Fruit fly (Drosophila melanogaster) whole organism, wandering third instar larva: ENCODE results near the gene CG31674.

Experiments used
- Abd-B ChIP-seq: fragments of >200 bp; optimal IDR thresholded peaks from 2 replicates; lab custom pipeline; 2017; ENCODE audit warnings: missing biosample characterization, missing genetic modification characterization
- CG9705 ChIP-seq: fragments of 200-800 bp; sonication (Bioruptor generic); optimal IDR thresholded peaks from 2 replicates; lab custom pipeline; 2018; ENCODE audit warnings: missing biosample characterization, mild to moderate bottlenecking, missing genetic modification characterization
- CrebA ChIP-seq: fragments of 200-800 bp; sonication (Bioruptor generic); optimal IDR thresholded peaks from 2 replicates; lab custom pipeline; 2016; ENCODE audit warnings: missing biosample characterization, mild to moderate bottlenecking, missing genetic modification characterization, borderline replicate concordance
- Dfd ChIP-seq: fragments of >200 bp; optimal IDR thresholded peaks from 2 replicates; lab custom pipeline; 2017; ENCODE audit warnings: missing biosample characterization, missing genetic modification characterization
- Dif ChIP-seq: fragments of 200-275, 200-300 bp; sonication (Bioruptor generic); optimal IDR thresholded peaks from 2 replicates; lab custom pipeline; 2018; ENCODE audit warnings: missing biosample characterization, missing genetic modification characterization; ENCODE audit not compliant: partially characterized antibody
- HLH106 ChIP-seq: fragments of 200-800 bp; optimal IDR thresholded peaks from 3 replicates; lab custom pipeline; 2019; ENCODE audit warnings: missing biosample characterization, mild to moderate bottlenecking, missing genetic modification characterization, moderate library complexity
- Hnf4 ChIP-seq: fragments of 200-800 bp; sonication (Bioruptor generic); optimal IDR thresholded peaks from 2 replicates; lab custom pipeline; 2016; ENCODE audit warnings: missing biosample characterization, mild to moderate bottlenecking, missing genetic modification characterization
- Hr78 ChIP-seq: fragments of >200 bp; optimal IDR thresholded peaks from 2 replicates; lab custom pipeline; 2017; ENCODE audit warnings: missing biosample characterization, missing genetic modification characterization
- Hr83 ChIP-seq: fragments of 200-300 bp; sonication (Bioruptor generic); optimal IDR thresholded peaks from 2 replicates; lab custom pipeline; 2016; ENCODE audit warnings: missing biosample characterization, mild to moderate bottlenecking, missing genetic modification characterization, moderate library complexity; ENCODE audit not compliant: poor library complexity, severe bottlenecking
- Jra ChIP-seq: sonication (Bioruptor generic); optimal IDR thresholded peaks from 2 replicates; lab custom pipeline; 2016; ENCODE audit warnings: missing biosample characterization, missing genetic modification characterization
- Mio ChIP-seq: sonication (Bioruptor generic); optimal IDR thresholded peaks from 2 replicates; lab custom pipeline; 2016; ENCODE audit warnings: missing biosample characterization, missing genetic modification characterization
- Myc ChIP-seq: fragments of >200 bp; optimal IDR thresholded peaks from 2 replicates; lab custom pipeline; 2017
- OdsH ChIP-seq: fragments of 200-800 bp; sonication (Bioruptor generic); optimal IDR thresholded peaks from 2 replicates; lab custom pipeline; 2016; ENCODE audit warnings: missing biosample characterization, mild to moderate bottlenecking, missing genetic modification characterization
- Rel ChIP-seq, 2 experiments: fragments of 200-800 bp; sonication (Bioruptor generic) in 1 of 2; optimal IDR thresholded peaks; 2 replicates in 1 of 2; 3 replicates in 1 of 2; lab custom pipeline; 2016 to 2019; ENCODE audit warnings: mild to moderate bottlenecking in 2 of 2, missing biosample characterization in 2 of 2, missing genetic modification characterization in 2 of 2, moderate library complexity in 1 of 2
- Sp1 ChIP-seq: fragments of 200-800 bp; sonication (Bioruptor generic); optimal IDR thresholded peaks from 3 replicates; lab custom pipeline; 2019; ENCODE audit warnings: missing biosample characterization, mild to moderate bottlenecking, missing genetic modification characterization, moderate library complexity
- Vsx2 ChIP-seq: fragments of 200-300, 225-300 bp; sonication (Bioruptor generic); optimal IDR thresholded peaks from 2 replicates; lab custom pipeline; 2018; ENCODE audit warnings: missing biosample characterization, missing genetic modification characterization; ENCODE audit not compliant: partially characterized antibody
- br ChIP-seq: fragments of 200-800 bp; sonication (Bioruptor generic); optimal IDR thresholded peaks from 2 replicates; lab custom pipeline; 2016; ENCODE audit warnings: missing biosample characterization, missing genetic modification characterization
- dl ChIP-seq, 2 experiments: fragments of 175-275, 200-275 bp in 1 of 2; fragments of 200-275 bp in 1 of 2; sonication (Bioruptor generic); optimal IDR thresholded peaks; lab custom pipeline; 2018; ENCODE audit warnings: mild to moderate bottlenecking in 2 of 2, missing biosample characterization in 2 of 2, missing genetic modification characterization in 2 of 2, moderate library complexity in 2 of 2; ENCODE audit not compliant: partially characterized antibody in 2 of 2, insufficient read depth in 1 of 2
- ey ChIP-seq: fragments of 200-800 bp; sonication (Bioruptor generic); optimal IDR thresholded peaks from 2 replicates; lab custom pipeline; 2016; ENCODE audit warnings: missing biosample characterization, missing genetic modification characterization
- foxo ChIP-seq, 2 experiments: fragments of 200-800 bp; sonication (Bioruptor generic); optimal IDR thresholded peaks; 2 replicates in 1 of 2; 3 replicates in 1 of 2; lab custom pipeline; 2016 to 2017; ENCODE audit warnings: missing biosample characterization in 2 of 2, missing genetic modification characterization in 2 of 2
- fru ChIP-seq: fragments of 200-800 bp; sonication (Bioruptor generic); optimal IDR thresholded peaks from 3 replicates; lab custom pipeline; 2016; ENCODE audit warnings: missing biosample characterization, mild to moderate bottlenecking, missing genetic modification characterization
- h ChIP-seq: fragments of 200-800 bp; sonication (Bioruptor generic); optimal IDR thresholded peaks from 3 replicates; lab custom pipeline; 2016; ENCODE audit warnings: missing biosample characterization, mild to moderate bottlenecking, missing genetic modification characterization
- jim ChIP-seq: fragments of 175-275, 200-325 bp; sonication (Bioruptor generic); optimal IDR thresholded peaks from 2 replicates; lab custom pipeline; 2016; ENCODE audit warnings: missing biosample characterization, mild to moderate bottlenecking, missing genetic modification characterization
- lola ChIP-seq: fragments of >200 bp; optimal IDR thresholded peaks from 2 replicates; lab custom pipeline; 2017; ENCODE audit warnings: missing biosample characterization, missing genetic modification characterization
- pan ChIP-seq: fragments of >200 bp; optimal IDR thresholded peaks from 2 replicates; lab custom pipeline; 2017
- psq ChIP-seq: fragments of 200-800 bp; sonication (Bioruptor generic); optimal IDR thresholded peaks from 3 replicates; lab custom pipeline; 2017; ENCODE audit warnings: missing biosample characterization, mild to moderate bottlenecking, missing genetic modification characterization, moderate library complexity
- rgr ChIP-seq: fragments of 200-800 bp; sonication (Bioruptor generic); optimal IDR thresholded peaks from 3 replicates; lab custom pipeline; 2016; ENCODE audit warnings: missing biosample characterization, mild to moderate bottlenecking, missing genetic modification characterization
- sage ChIP-seq: fragments of 200-800 bp; sonication (Bioruptor generic); optimal IDR thresholded peaks from 2 replicates; lab custom pipeline; 2016; ENCODE audit warnings: missing biosample characterization, mild to moderate bottlenecking, missing genetic modification characterization
- sv ChIP-seq: fragments of 200-800 bp; sonication (Bioruptor generic); optimal IDR thresholded peaks from 3 replicates; lab custom pipeline; 2016; ENCODE audit warnings: missing biosample characterization, missing genetic modification characterization
- usp ChIP-seq: fragments of >200 bp; optimal IDR thresholded peaks from 2 replicates; lab custom pipeline; 2017; ENCODE audit warnings: missing biosample characterization, missing genetic modification characterization
- woc ChIP-seq: sonication (Bioruptor generic); optimal IDR thresholded peaks from 2 replicates; lab custom pipeline; 2016; ENCODE audit warnings: missing biosample characterization, mild to moderate bottlenecking, missing genetic modification characterization

Gene CG31674

DNA sequence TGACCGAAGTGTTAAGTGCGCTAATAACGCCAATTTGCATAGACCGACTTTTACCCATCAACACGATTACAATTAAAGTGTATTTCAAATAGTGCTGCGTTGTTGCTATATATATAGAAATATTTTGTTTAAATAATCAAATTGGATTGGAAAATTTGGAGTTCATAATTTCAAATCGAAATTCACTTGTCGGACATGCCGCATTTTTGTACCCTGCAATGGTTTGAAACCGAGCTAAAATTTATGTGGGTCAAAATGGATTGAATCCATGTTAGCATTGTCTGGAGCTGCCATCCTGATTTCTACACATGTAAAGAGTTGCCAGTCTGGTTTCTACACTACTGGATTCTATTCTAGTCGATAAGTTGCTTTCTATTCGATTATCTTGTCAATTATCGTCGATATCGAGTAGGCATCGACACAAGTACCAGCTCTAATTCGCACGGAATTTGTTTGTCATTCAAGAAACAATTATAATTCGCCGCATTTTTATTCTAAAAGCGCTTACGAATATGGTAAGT, 43.7 kb upstream of the CG31674 start, which contains the start of gene Pomp (continued):
- TF ChIP-seq sage (GFP tag; lab: Kevin White, UChicago) (peak; percentile 76), Myc (peak; percentile 78), OdsH (peak; percentile 74)

- TF ChIP-seq HLH106: no peak
- TF ChIP-seq ey: no peak
- TF ChIP-seq usp (GFP tag; lab: Kevin White, UChicago): no peak
- no peak for TF ChIP-seq Myc
- no peak for TF ChIP-seq CrebA (GFP tag; lab: Kevin White, UChicago)
- TF ChIP-seq Abd-B: no peak
- TF ChIP-seq Vsx2 (GFP tag; lab: Kevin White, UChicago): no peak
- no peak for TF ChIP-seq rgr (GFP tag; lab: Kevin White, UChicago)
Measured at dm6 chr2L:20788050-20788449, 43.0 kb upstream of the CG31674 start.

- TF ChIP-seq Hr78 (GFP tag; lab: Kevin White, UChicago): no peak
- TF ChIP-seq lola: no peak
- no peak for TF ChIP-seq Hnf4 (GFP tag; lab: Kevin White, UChicago)
- TF ChIP-seq Mio (GFP tag; lab: Kevin White, UChicago): no peak
- no peak for TF ChIP-seq usp (GFP tag; lab: Kevin White, UChicago)
- no peak for TF ChIP-seq psq (GFP tag; lab: Kevin White, UChicago)
- no peak for TF ChIP-seq sv
- TF ChIP-seq Sp1 (GFP tag; lab: Kevin White, UChicago): no peak
- TF ChIP-seq Rel (GFP tag; optimal IDR thresholded peaks at IDR 0.05; lab: Kevin White, UChicago): no peak
- no peak for TF ChIP-seq Rel (tag; optimal IDR thresholded peaks at IDR 0.05; lab: Kevin White, UChicago)
- no peak for TF ChIP-seq pan (lab: Kevin White, UChicago)
- no peak for TF ChIP-seq h (GFP tag; lab: Kevin White, UChicago)
- TF ChIP-seq CG9705 (GFP tag; lab: Kevin White, UChicago): no peak
- no peak for TF ChIP-seq Hr83
- TF ChIP-seq CrebA (GFP tag; lab: Kevin White, UChicago): no peak
Measured at dm6 chr2L:20792521-20792920, 38.5 kb upstream of the CG31674 start.

DNA sequence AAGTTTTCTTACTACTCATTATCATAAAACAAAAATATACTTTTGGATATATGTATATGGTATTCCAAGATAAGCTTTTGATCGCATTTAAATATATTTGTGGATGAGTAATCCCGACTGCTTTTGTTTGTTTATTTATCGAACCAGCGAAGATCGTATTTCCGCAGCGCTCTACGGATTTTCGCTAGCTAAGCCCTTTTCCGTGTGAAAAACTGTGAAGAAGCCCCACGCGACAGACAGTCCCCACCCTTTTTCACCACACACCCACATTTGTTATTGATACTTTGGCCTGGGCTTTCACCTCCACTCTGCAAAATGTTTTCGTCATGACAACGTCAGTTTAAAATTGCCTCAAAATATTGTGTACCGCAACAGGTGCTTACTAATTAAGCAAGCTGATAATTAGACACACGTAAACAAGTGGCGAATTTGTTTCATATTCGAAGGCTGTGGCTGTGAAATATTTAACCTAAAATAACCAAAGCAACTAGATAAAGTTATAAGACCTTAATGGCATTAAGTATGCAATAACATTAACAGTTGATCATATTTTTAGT, 38.0 kb upstream of the CG31674 start:
- TF ChIP-seq rgr (GFP tag; lab: Kevin White, UChicago) (no peak), usp (GFP tag; lab: Kevin White, UChicago) (no peak), Dfd (GFP tag; lab: Kevin White, UChicago) (no peak), Hnf4 (GFP tag; lab: Kevin White, UChicago) (no peak), Abd-B (no peak)

dm6 chr2L:20793881-20794280, 37.2 kb upstream of the CG31674 start:
- TF ChIP-seq Dif (GFP tag; lab: Kevin White, UChicago): peak; percentile 74
- TF ChIP-seq HLH106: no peak
- peak; percentile 20 for TF ChIP-seq Sp1 (GFP tag; lab: Kevin White, UChicago)
- no peak for TF ChIP-seq CG9705 (GFP tag; lab: Kevin White, UChicago)
- peak; percentile 53 for TF ChIP-seq Hnf4 (GFP tag; lab: Kevin White, UChicago)
- TF ChIP-seq woc (GFP tag; lab: Kevin White, UChicago): no peak
- TF ChIP-seq Hr83: peak; percentile 91
- TF ChIP-seq jim (GFP tag; lab: Kevin White, UChicago): peak; percentile 56
- TF ChIP-seq fru: peak; percentile 63
- no peak for TF ChIP-seq Dfd (GFP tag; lab: Kevin White, UChicago)
- peak; percentile 2 for TF ChIP-seq Rel (GFP tag; optimal IDR thresholded peaks at IDR 0.05; lab: Kevin White, UChicago)
- TF ChIP-seq Rel (tag; optimal IDR thresholded peaks at IDR 0.05; lab: Kevin White, UChicago): peak; percentile 20
- no peak for TF ChIP-seq foxo (GFP tag; optimal IDR thresholded peaks at IDR 0.05; lab: Kevin White, UChicago)
- TF ChIP-seq h (GFP tag; lab: Kevin White, UChicago): peak; percentile 7
- TF ChIP-seq psq (GFP tag; lab: Kevin White, UChicago): peak; percentile 8
- peak; percentile 76 for TF ChIP-seq Jra (GFP tag; lab: Kevin White, UChicago)
- peak; percentile 38 for TF ChIP-seq br (GFP tag; lab: Kevin White, UChicago)
- TF ChIP-seq dl (GFP tag; optimal IDR thresholded peaks at IDR 0.05; lab: Kevin White, UChicago; ENCODE audit: insufficient read depth in 1 of 2, partially characterized antibody in 2 of 2): peak in 1 of 2 experiments; percentile 26
